Worm (Caenorhabditis elegans): Measurements from ENCODE around the gene ttll-12.

The ttll-12 gene

ce11 chrII:9358230-9358629, 19.4 kb downstream of the ttll-12 start, which contains the start of gene mel-11:
Gene mel-11 (plus strand): TSS chrII:9358530.
- TF ChIP-seq peb-1 (tag; optimal IDR thresholded peaks at IDR 0.05): no peak
- no peak for TF ChIP-seq ztf-4 (tag; optimal IDR thresholded peaks at IDR 0.05)
- no peak for TF ChIP-seq sma-9 (GFP tag; optimal IDR thresholded peaks at IDR 0.05)
- TF ChIP-seq sma-9 (tag; optimal IDR thresholded peaks at IDR 0.05): no peak
- no peak for TF ChIP-seq skn-1 (tag; optimal IDR thresholded peaks at IDR 0.05)
- TF ChIP-seq nhr-237 (tag; optimal IDR thresholded peaks at IDR 0.05): no peak
- no peak for TF ChIP-seq elt-1 (tag; optimal IDR thresholded peaks at IDR 0.05)
- no peak for TF ChIP-seq ceh-16 (tag; optimal IDR thresholded peaks at IDR 0.05)
- no peak for TF ChIP-seq egl-27 (tag; optimal IDR thresholded peaks at IDR 0.05)

- TF ChIP-seq unc-55 (GFP tag; optimal IDR thresholded peaks at IDR 0.05) (no peak), R02D3.7 (tag; optimal IDR thresholded peaks at IDR 0.05) (no peak), elt-3 (tag; optimal IDR thresholded peaks at IDR 0.05) (no peak), lsy-2 (tag; optimal IDR thresholded peaks at IDR 0.05) (no peak), snpc-4 (tag; optimal IDR thresholded peaks at IDR 0.05) (no peak), nhr-11 (tag; optimal IDR thresholded peaks at IDR 0.05) (no peak), ztf-1 (GFP tag; conservative IDR thresholded peaks at IDR 0.05) (no peak), unc-62 (GFP tag; optimal IDR thresholded peaks at IDR 0.05) (no peak)
Observed at ce11 chrII:9362249-9362648, 23.5 kb downstream of the ttll-12 start.

- TF ChIP-seq unc-62 (GFP tag; optimal IDR thresholded peaks at IDR 0.05) (no peak), F13H6.1 (tag; optimal IDR thresholded peaks at IDR 0.05) (no peak), lin-39 (tag; optimal IDR thresholded peaks at IDR 0.05) (no peak), nhr-25 (tag; optimal IDR thresholded peaks at IDR 0.05) (no peak), alr-1 (tag; optimal IDR thresholded peaks at IDR 0.05) (no peak), sem-4 (tag; optimal IDR thresholded peaks at IDR 0.05) (no peak), lin-13 (GFP tag; optimal IDR thresholded peaks at IDR 0.05) (no peak), elt-1 (tag; optimal IDR thresholded peaks at IDR 0.05) (no peak)
Observed at ce11 chrII:9369394-9369793, 30.6 kb downstream of the ttll-12 start.

ce11 chrII:9372393-9372792, 33.6 kb downstream of the ttll-12 start, which contains the start of gene C06C3.3:
Gene C06C3.3 (minus strand): TSS chrII:9372493.
- no peak for TF ChIP-seq ceh-16 (tag; optimal IDR thresholded peaks at IDR 0.05)
- no peak for TF ChIP-seq crh-2 (tag; optimal IDR thresholded peaks at IDR 0.05)
- TF ChIP-seq nhr-21 (tag; optimal IDR thresholded peaks at IDR 0.05): no peak
- no peak for TF ChIP-seq R02D3.7 (tag; optimal IDR thresholded peaks at IDR 0.05)
- TF ChIP-seq ama-1 (optimal IDR thresholded peaks at IDR 0.05): no peak
- TF ChIP-seq nhr-12 (tag; optimal IDR thresholded peaks at IDR 0.05): no peak
- no peak for TF ChIP-seq sma-9 (GFP tag; optimal IDR thresholded peaks at IDR 0.05)
- TF ChIP-seq sma-9 (tag; optimal IDR thresholded peaks at IDR 0.05): no peak
- TF ChIP-seq ZK546.5 (tag; optimal IDR thresholded peaks at IDR 0.05): no peak

- no peak for TF ChIP-seq ama-1 (optimal IDR thresholded peaks at IDR 0.05)
Observed at ce11 chrII:9372991-9373390, 34.2 kb downstream of the ttll-12 start, which contains the start of gene C06C3.4. Gene C06C3.4 (plus strand): TSS chrII:9373291.

- TF ChIP-seq snpc-4 (tag; optimal IDR thresholded peaks at IDR 0.05) (no peak), sma-3 (GFP tag; optimal IDR thresholded peaks at IDR 0.05) (no peak), blmp-1 (tag; optimal IDR thresholded peaks at IDR 0.05; ENCODE audit: insufficient read depth) (no peak), nhr-237 (tag; optimal IDR thresholded peaks at IDR 0.05) (no peak), fos-1 (tag; optimal IDR thresholded peaks at IDR 0.05) (peak; percentile 24)
Observed at ce11 chrII:9374807-9375206, 36.0 kb downstream of the ttll-12 start, which contains the start of gene C06C3.12. Gene C06C3.12 (plus strand): TSS chrII:9375107.

ce11 chrII:9377158-9377557, 38.4 kb downstream of the ttll-12 start, which contains the start of gene C06C3.10:
Gene C06C3.10 (minus strand): TSS chrII:9377258.
- TF ChIP-seq sem-4 (tag; optimal IDR thresholded peaks at IDR 0.05) (no peak), lin-13 (GFP tag; optimal IDR thresholded peaks at IDR 0.05) (no peak), skn-1 (tag; optimal IDR thresholded peaks at IDR 0.05) (no peak), egl-27 (tag; optimal IDR thresholded peaks at IDR 0.05) (no peak), ama-1 (optimal IDR thresholded peaks at IDR 0.05) (no peak), nhr-237 (tag; optimal IDR thresholded peaks at IDR 0.05) (no peak), lin-11 (tag; optimal IDR thresholded peaks at IDR 0.05) (no peak), nhr-25 (tag; optimal IDR thresholded peaks at IDR 0.05) (no peak), C34F6.9 (tag; optimal IDR thresholded peaks at IDR 0.05) (no peak), elt-3 (tag; optimal IDR thresholded peaks at IDR 0.05) (no peak), unc-55 (GFP tag; optimal IDR thresholded peaks at IDR 0.05) (no peak), nhr-10 (tag; optimal IDR thresholded peaks at IDR 0.05) (no peak)
